Worm (Caenorhabditis elegans) whole organism, early embryonic: ENCODE results near the gene VC5.2.

Experiments used
- B0310.2 ChIP-seq: sonication (generic microtip); optimal IDR thresholded peaks from 2 replicates; lab custom pipeline; 2016; ENCODE audit warnings: mild to moderate bottlenecking, missing genetic modification characterization, missing compliant biosample characterization
- F13C5.2 ChIP-seq: sonication (generic microtip); optimal IDR thresholded peaks from 2 replicates; lab custom pipeline; 2017; ENCODE audit warnings: mild to moderate bottlenecking, missing genetic modification characterization, inconsistent platforms, missing compliant biosample characterization
- aly-1 ChIP-seq: sonication (generic microtip); optimal IDR thresholded peaks from 2 replicates; lab custom pipeline; 2016; ENCODE audit warnings: missing genetic modification characterization, missing compliant biosample characterization
- ama-1 ChIP-seq: fragments of 150-350 bp; optimal IDR thresholded peaks from 2 replicates; lab custom pipeline; 2014
- ceh-36 ChIP-seq: sonication (generic microtip); optimal IDR thresholded peaks from 2 replicates; lab custom pipeline; 2016; ENCODE audit warnings: missing genetic modification characterization, inconsistent platforms, missing compliant biosample characterization
- ets-7 ChIP-seq: sonication (generic microtip); optimal IDR thresholded peaks from 2 replicates; lab custom pipeline; 2016; ENCODE audit warnings: missing genotype, missing genetic modification characterization, missing compliant biosample characterization
- hnd-1 ChIP-seq: sonication (generic microtip); optimal IDR thresholded peaks from 2 replicates; lab custom pipeline; 2016; ENCODE audit warnings: missing genetic modification characterization, missing compliant biosample characterization
- pes-1 ChIP-seq: fragments of 200-800 bp; sonication (Bioruptor generic); IDR thresholded peaks from 2 replicates; pipeline ENCODE4 v1.3.6; 2022; ENCODE audit warnings: missing genetic modification reagents, missing genetic modification characterization, missing compliant biosample characterization
- scrt-1 ChIP-seq: fragments of 200-800 bp; sonication (Bioruptor generic); IDR thresholded peaks from 2 replicates; pipeline ENCODE4 v1.3.6; 2022; ENCODE audit warnings: missing genetic modification characterization, missing compliant biosample characterization
- tbx-11 ChIP-seq: fragments of 200-800 bp; sonication (Bioruptor generic); IDR thresholded peaks from 2 replicates; pipeline ENCODE4 v1.3.6; 2022; ENCODE audit warnings: missing genetic modification characterization, missing compliant biosample characterization
- tbx-37 ChIP-seq: fragments of 200-800 bp; sonication (Bioruptor generic); conservative IDR thresholded peaks from 2 replicates; pipeline ENCODE4 v1.3.6; 2022; ENCODE audit warnings: missing genetic modification reagents, missing genetic modification characterization, missing compliant biosample characterization
- tra-4 ChIP-seq: sonication (generic microtip); optimal IDR thresholded peaks from 2 replicates; lab custom pipeline; 2017; ENCODE audit warnings: missing genetic modification characterization, missing compliant biosample characterization

- TF ChIP-seq F13C5.2 (tag; lab: Kevin White, UChicago) (no peak), pes-1 (no peak), scrt-1 (no peak), tbx-11 (GFP tag; lab: Robert Waterston, UW) (no peak), ama-1 (lab: Kevin White, UChicago) (no peak), tra-4 (tag; lab: Kevin White, UChicago) (no peak), tbx-37 (GFP tag; lab: Robert Waterston, UW) (no peak), hnd-1 (tag; lab: Kevin White, UChicago) (no peak), ceh-36 (tag; lab: Kevin White, UChicago) (no peak), ets-7 (no peak), B0310.2 (tag; lab: Kevin White, UChicago) (no peak), aly-1 (tag; lab: Kevin White, UChicago) (no peak)
These were observed 25.5 kb downstream of the VC5.2 start for ce11 chrV:7111276-7111675.
